Fruit fly (Drosophila melanogaster) whole organism, prepupa: ENCODE measurements around the gene CG7069.

Experiments
- CG11294 ChIP-seq: fragments of 200-800 bp; sonication (Bioruptor generic); IDR thresholded peaks from 2 replicates; pipeline ENCODE4 v1.3.6; 2022; ENCODE audit warnings: missing biosample characterization, missing genetic modification characterization
- CG3032 ChIP-seq: fragments of 200-800 bp; optimal IDR thresholded peaks from 2 replicates; lab custom pipeline; 2019; ENCODE audit warnings: missing biosample characterization, mild to moderate bottlenecking, missing genetic modification characterization, moderate library complexity
- CG32006 ChIP-seq: fragments of 200-800 bp; sonication (Bioruptor generic); optimal IDR thresholded peaks from 3 replicates; lab custom pipeline; 2017; ENCODE audit warnings: missing biosample characterization, mild to moderate bottlenecking, missing genetic modification characterization
- CG34406 ChIP-seq: fragments of 200-800 bp; sonication (Bioruptor generic); optimal IDR thresholded peaks from 3 replicates; lab custom pipeline; 2016; ENCODE audit warnings: missing biosample characterization, missing genetic modification characterization
- CG3919 ChIP-seq: fragments of 200-800 bp; sonication (Bioruptor generic); optimal IDR thresholded peaks from 3 replicates; lab custom pipeline; 2016; ENCODE audit warnings: missing biosample characterization, missing genetic modification characterization
- CG8632 ChIP-seq: fragments of 200-800 bp; sonication (Bioruptor generic); optimal IDR thresholded peaks from 3 replicates; lab custom pipeline; 2016; ENCODE audit warnings: missing biosample characterization, missing genetic modification characterization
- Hr4 ChIP-seq: fragments of 200-800 bp; sonication (Bioruptor generic); optimal IDR thresholded peaks from 3 replicates; lab custom pipeline; 2016; ENCODE audit warnings: missing biosample characterization, missing genetic modification characterization
- Lpt ChIP-seq: fragments of 200-800 bp; sonication (Bioruptor generic); optimal IDR thresholded peaks from 3 replicates; lab custom pipeline; 2016; ENCODE audit warnings: missing biosample characterization, missing genetic modification characterization
- OdsH ChIP-seq: fragments of 200-800 bp; sonication (Bioruptor generic); optimal IDR thresholded peaks from 3 replicates; lab custom pipeline; 2016; ENCODE audit warnings: missing biosample characterization, missing genetic modification characterization
- Sox102F ChIP-seq: fragments of 200-800 bp; sonication (Bioruptor generic); optimal IDR thresholded peaks from 2 replicates; lab custom pipeline; 2016; ENCODE audit warnings: missing biosample characterization, mild to moderate bottlenecking, missing genetic modification characterization
- esn ChIP-seq: fragments of 200-800 bp; sonication (Bioruptor generic); optimal IDR thresholded peaks from 2 replicates; lab custom pipeline; 2016; ENCODE audit warnings: missing biosample characterization, mild to moderate bottlenecking, missing genetic modification characterization, moderate library complexity
- fkh ChIP-seq: fragments of 200-800 bp; sonication (Bioruptor generic); optimal IDR thresholded peaks from 3 replicates; lab custom pipeline; 2017; ENCODE audit warnings: missing biosample characterization, mild to moderate bottlenecking, missing genetic modification characterization, moderate library complexity
- salr ChIP-seq, 2 experiments: fragments of 200-800 bp; sonication (Bioruptor generic); optimal IDR thresholded peaks; 3 replicates each; lab custom pipeline; 2016 to 2018; ENCODE audit warnings: missing biosample characterization in 2 of 2, missing genetic modification characterization in 2 of 2, mild to moderate bottlenecking in 1 of 2

DNA sequence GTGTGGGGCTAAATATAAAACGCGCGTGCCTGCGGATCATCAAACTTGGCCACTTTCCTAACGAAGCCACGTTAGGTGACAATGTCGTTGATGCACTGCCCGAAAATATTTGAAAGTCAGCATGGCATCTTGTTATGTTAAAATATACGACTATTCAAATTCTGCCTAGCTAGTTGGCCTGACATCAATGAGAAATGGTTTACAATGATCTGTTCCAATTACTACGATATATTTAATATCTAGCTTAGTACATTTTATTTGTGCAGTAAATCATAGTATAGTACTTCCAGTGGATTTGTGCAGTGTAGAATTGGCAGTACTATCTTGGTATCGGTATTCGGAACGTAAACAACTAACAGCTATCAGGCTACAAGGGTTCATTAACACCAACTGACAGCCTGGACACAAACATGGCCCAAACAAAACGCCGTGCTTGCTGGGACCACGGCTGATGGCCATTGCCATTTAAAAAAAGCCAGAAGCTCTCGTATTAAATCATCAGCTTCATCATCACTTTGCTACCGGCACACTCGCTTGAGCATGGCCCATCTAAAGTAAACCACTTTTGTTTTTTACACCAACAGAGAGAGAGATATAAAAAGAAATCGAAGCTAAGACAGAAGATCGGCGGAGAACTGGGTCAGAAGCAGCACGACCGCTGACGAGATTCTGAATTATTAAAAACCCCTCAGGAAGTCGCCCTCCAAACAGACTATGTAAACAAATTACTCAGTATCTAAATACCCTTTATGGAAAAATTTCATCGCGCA lies 23.0 kb downstream of the CG7069 start:
- TF ChIP-seq CG34406 (GFP tag; lab: Kevin White, UChicago): no peak
- no peak for TF ChIP-seq OdsH (GFP tag; lab: Kevin White, UChicago)
- TF ChIP-seq CG3919 (GFP tag; lab: Kevin White, UChicago): peak; percentile 19
- no peak for TF ChIP-seq CG11294 (GFP tag; lab: Robert Waterston, UW)
- no peak for TF ChIP-seq salr (GFP tag; optimal IDR thresholded peaks at IDR 0.05; lab: Kevin White, UChicago)
- no peak for TF ChIP-seq fkh (GFP tag; lab: Kevin White, UChicago)
- TF ChIP-seq CG8632 (GFP tag; lab: Kevin White, UChicago): no peak
- TF ChIP-seq Sox102F (GFP tag; lab: Kevin White, UChicago): no peak
- TF ChIP-seq Lpt (GFP tag; lab: Kevin White, UChicago): peak; percentile 5
- no peak for TF ChIP-seq esn (GFP tag; lab: Kevin White, UChicago)
- TF ChIP-seq CG32006 (GFP tag; lab: Kevin White, UChicago): peak; percentile 58
- TF ChIP-seq CG3032 (tag; lab: Kevin White, UChicago): no peak
- peak; percentile 45 for TF ChIP-seq Hr4 (GFP tag; lab: Kevin White, UChicago)
